Worm (Caenorhabditis elegans) whole organism, L3 larva: ENCODE results near the gene lido-7.

Source experiments
- R02D3.7 ChIP-seq: fragments of 150-350 bp; optimal IDR thresholded peaks from 2 replicates; lab custom pipeline; 2014; ENCODE audit warnings: missing biosample characterization, missing genetic modification characterization
- ZK546.5 ChIP-seq: sonication (generic microtip); optimal IDR thresholded peaks from 2 replicates; lab custom pipeline; 2017; ENCODE audit warnings: missing biosample characterization, missing genetic modification characterization
- aly-2 ChIP-seq: fragments of 150-350 bp; optimal IDR thresholded peaks from 2 replicates; lab custom pipeline; 2014; ENCODE audit warnings: missing biosample characterization, missing genetic modification characterization
- ceh-28 ChIP-seq: fragments of 150-350 bp; optimal IDR thresholded peaks from 2 replicates; lab custom pipeline; 2014; ENCODE audit warnings: missing biosample characterization, missing genetic modification reagents, missing genetic modification characterization
- ceh-9 ChIP-seq: sonication (generic microtip); optimal IDR thresholded peaks from 2 replicates; lab custom pipeline; 2018; ENCODE audit warnings: missing biosample characterization, missing genetic modification characterization
- daf-12 ChIP-seq: fragments of 150-350 bp; optimal IDR thresholded peaks from 2 replicates; lab custom pipeline; 2014; ENCODE audit warnings: missing biosample characterization, missing genetic modification reagents, missing genetic modification characterization
- egl-27 ChIP-seq: sonication (generic microtip); optimal IDR thresholded peaks from 4 replicates; lab custom pipeline; 2017; ENCODE audit warnings: missing biosample characterization, missing genetic modification reagents, missing genetic modification characterization
- egl-5 ChIP-seq: fragments of 150-350 bp; optimal IDR thresholded peaks from 2 replicates; lab custom pipeline; 2017; ENCODE audit warnings: missing biosample characterization, missing genetic modification reagents, missing genetic modification characterization, inconsistent platforms
- elt-1 ChIP-seq: fragments of 150-350 bp; optimal IDR thresholded peaks from 2 replicates; lab custom pipeline; 2014; ENCODE audit warnings: missing biosample characterization, missing genetic modification characterization
- elt-2 ChIP-seq: sonication (generic microtip); optimal IDR thresholded peaks from 2 replicates; lab custom pipeline; 2016; ENCODE audit warnings: missing genetic modification reagents, mild to moderate bottlenecking, missing genetic modification characterization, missing compliant biosample characterization
- elt-3 ChIP-seq, 3 experiments: fragments of 150-350 bp in 1 of 3; sonication (generic microtip) in 2 of 3; optimal IDR thresholded peaks; 2 replicates in 2 of 3; 4 replicates in 1 of 3; lab custom pipeline; 2014 to 2017; ENCODE audit warnings: missing biosample characterization in 3 of 3, missing genetic modification characterization in 3 of 3
- eor-1 ChIP-seq, 2 experiments: fragments of 150-350 bp; optimal IDR thresholded peaks; 2 replicates each; lab custom pipeline; 2014 to 2018; ENCODE audit warnings: missing biosample characterization in 2 of 2, missing genetic modification characterization in 2 of 2
- fkh-10 ChIP-seq: sonication (generic microtip); optimal IDR thresholded peaks from 2 replicates; lab custom pipeline; 2017; ENCODE audit warnings: missing biosample characterization, missing genetic modification reagents, missing genetic modification characterization
- fkh-2 ChIP-seq: fragments of 150-350 bp; optimal IDR thresholded peaks from 2 replicates; lab custom pipeline; 2014; ENCODE audit warnings: missing biosample characterization, missing genetic modification reagents, missing genetic modification characterization
- fos-1 ChIP-seq: fragments of 150-350 bp; optimal IDR thresholded peaks from 2 replicates; lab custom pipeline; 2014; ENCODE audit warnings: missing biosample characterization, missing genetic modification characterization
- hmg-11 ChIP-seq: sonication (generic microtip); optimal IDR thresholded peaks from 2 replicates; lab custom pipeline; 2016; ENCODE audit warnings: missing genetic modification characterization, missing compliant biosample characterization
- jun-1 ChIP-seq: fragments of 150-350 bp; optimal IDR thresholded peaks from 2 replicates; lab custom pipeline; 2014; ENCODE audit warnings: missing biosample characterization, missing genetic modification reagents, missing genetic modification characterization
- lin-15B ChIP-seq: fragments of 150-350 bp; optimal IDR thresholded peaks from 2 replicates; lab custom pipeline; 2014; ENCODE audit warnings: missing biosample characterization, missing genetic modification characterization
- lin-39 ChIP-seq: fragments of 150-350 bp; optimal IDR thresholded peaks from 2 replicates; lab custom pipeline; 2018; ENCODE audit warnings: missing biosample characterization, missing genetic modification reagents, missing genetic modification characterization
- lsy-12 ChIP-seq: sonication (generic microtip); optimal IDR thresholded peaks from 2 replicates; lab custom pipeline; 2016; ENCODE audit warnings: mild to moderate bottlenecking, missing genetic modification characterization, missing compliant biosample characterization
- mdl-1 ChIP-seq: fragments of 150-350 bp; optimal IDR thresholded peaks from 2 replicates; lab custom pipeline; 2014; ENCODE audit warnings: missing biosample characterization, missing genetic modification characterization
- nhr-11 ChIP-seq: fragments of 150-350 bp; optimal IDR thresholded peaks from 2 replicates; lab custom pipeline; 2014; ENCODE audit warnings: missing biosample characterization, missing genetic modification characterization
- nhr-12 ChIP-seq: fragments of 150-350 bp; optimal IDR thresholded peaks from 2 replicates; lab custom pipeline; 2014; ENCODE audit warnings: missing biosample characterization, missing genetic modification characterization
- nhr-237 ChIP-seq: fragments of 150-350 bp; optimal IDR thresholded peaks from 2 replicates; lab custom pipeline; 2014; ENCODE audit warnings: missing biosample characterization, missing genetic modification characterization
- nhr-25 ChIP-seq: sonication (generic microtip); optimal IDR thresholded peaks from 2 replicates; lab custom pipeline; 2017; ENCODE audit warnings: missing biosample characterization, missing genetic modification characterization
- nhr-28 ChIP-seq: fragments of 150-350 bp; optimal IDR thresholded peaks from 2 replicates; lab custom pipeline; 2014; ENCODE audit warnings: missing biosample characterization, missing genetic modification characterization
- nhr-43 ChIP-seq: sonication (generic microtip); optimal IDR thresholded peaks from 2 replicates; lab custom pipeline; 2016; ENCODE audit warnings: mild to moderate bottlenecking, missing genetic modification characterization, missing compliant biosample characterization; ENCODE audit not compliant: poor library complexity, severe bottlenecking
- nhr-76 ChIP-seq: fragments of 150-350 bp; sonication (generic microtip); optimal IDR thresholded peaks from 5 replicates; lab custom pipeline; 2014; ENCODE audit warnings: missing biosample characterization, missing genetic modification characterization
- nhr-77 ChIP-seq: fragments of 150-350 bp; optimal IDR thresholded peaks from 2 replicates; lab custom pipeline; 2014; ENCODE audit warnings: missing biosample characterization, missing genetic modification characterization
- pha-4 ChIP-seq: fragments of 150-350 bp; optimal IDR thresholded peaks from 2 replicates; lab custom pipeline; 2014; ENCODE audit warnings: missing biosample characterization, missing genetic modification reagents, missing genetic modification characterization
- pqm-1 ChIP-seq: fragments of 150-350 bp; optimal IDR thresholded peaks from 2 replicates; lab custom pipeline; 2017; ENCODE audit warnings: missing biosample characterization, missing genetic modification characterization, inconsistent platforms
- sea-2 ChIP-seq: fragments of 150-350 bp; sonication (generic microtip); optimal IDR thresholded peaks from 4 replicates; lab custom pipeline; 2014; ENCODE audit warnings: missing biosample characterization, missing genetic modification reagents, missing genetic modification characterization
- skn-1 ChIP-seq: fragments of 150-350 bp; optimal IDR thresholded peaks from 2 replicates; lab custom pipeline; 2014; ENCODE audit warnings: missing biosample characterization, missing genetic modification characterization
- snpc-4 ChIP-seq: fragments of 150-350 bp; optimal IDR thresholded peaks from 2 replicates; lab custom pipeline; 2014; ENCODE audit warnings: missing biosample characterization, missing genetic modification characterization
- tbx-2 ChIP-seq: sonication (generic microtip); optimal IDR thresholded peaks from 2 replicates; lab custom pipeline; 2016; ENCODE audit warnings: mild to moderate bottlenecking, missing genetic modification characterization, missing compliant biosample characterization
- unc-39 ChIP-seq: sonication (generic microtip); optimal IDR thresholded peaks from 4 replicates; lab custom pipeline; 2017; ENCODE audit warnings: missing biosample characterization, missing genetic modification characterization
- unc-62 ChIP-seq: fragments of 150-350 bp; sonication (generic microtip); optimal IDR thresholded peaks from 4 replicates; lab custom pipeline; 2014; ENCODE audit warnings: missing biosample characterization, missing genetic modification reagents, missing genetic modification characterization
- zag-1 ChIP-seq: fragments of 150-350 bp; optimal IDR thresholded peaks from 2 replicates; lab custom pipeline; 2014; ENCODE audit warnings: missing biosample characterization, missing genetic modification characterization
- ztf-11 ChIP-seq: fragments of 150-350 bp; optimal IDR thresholded peaks from 2 replicates; lab custom pipeline; 2014; ENCODE audit warnings: missing biosample characterization, missing genetic modification characterization
- ztf-4 ChIP-seq: fragments of 150-350 bp; optimal IDR thresholded peaks from 2 replicates; lab custom pipeline; 2014; ENCODE audit warnings: missing biosample characterization, missing genetic modification characterization

lido-7 gene

ce11 chrII:2946438-2946837 is 41.7 kb upstream of the lido-7 start, which contains the start of gene srw-79:
srw-79 (plus strand) TSS chrII:2946738.
- TF ChIP-seq jun-1 (tag; lab: Kevin White, UChicago) (no peak), snpc-4 (tag; lab: Kevin White, UChicago) (no peak), lsy-12 (tag; lab: Kevin White, UChicago) (no peak), R02D3.7 (tag; lab: Kevin White, UChicago) (no peak), ceh-9 (tag; lab: Kevin White, UChicago) (no peak), egl-5 (tag; lab: Kevin White, UChicago) (no peak), pqm-1 (tag; lab: Kevin White, UChicago) (no peak), nhr-76 (tag; lab: Kevin White, UChicago) (no peak)
- TF ChIP-seq, all 47 proteins: peak for 0

DNA sequence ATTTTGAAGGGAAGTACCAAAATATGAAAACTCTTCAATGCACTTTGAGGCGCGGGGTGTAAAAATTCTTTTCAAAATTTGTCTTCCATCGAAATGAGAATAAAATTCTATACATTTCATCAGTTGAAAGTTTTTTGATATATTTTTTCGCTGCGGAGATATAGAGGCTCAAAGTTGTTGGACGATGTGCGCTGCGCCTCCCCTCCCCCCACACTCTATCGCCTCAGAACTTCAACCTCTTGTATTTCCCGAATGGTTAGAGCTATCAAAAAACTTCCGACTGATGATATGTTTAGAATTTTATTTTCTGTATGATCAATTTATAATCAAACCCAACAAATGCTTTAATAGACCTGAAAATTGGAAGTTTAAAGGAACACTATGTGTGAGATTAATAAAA is 39.5 kb upstream of the lido-7 start:
- no peak for TF ChIP-seq mdl-1 (tag; lab: Kevin White, UChicago)

DNA sequence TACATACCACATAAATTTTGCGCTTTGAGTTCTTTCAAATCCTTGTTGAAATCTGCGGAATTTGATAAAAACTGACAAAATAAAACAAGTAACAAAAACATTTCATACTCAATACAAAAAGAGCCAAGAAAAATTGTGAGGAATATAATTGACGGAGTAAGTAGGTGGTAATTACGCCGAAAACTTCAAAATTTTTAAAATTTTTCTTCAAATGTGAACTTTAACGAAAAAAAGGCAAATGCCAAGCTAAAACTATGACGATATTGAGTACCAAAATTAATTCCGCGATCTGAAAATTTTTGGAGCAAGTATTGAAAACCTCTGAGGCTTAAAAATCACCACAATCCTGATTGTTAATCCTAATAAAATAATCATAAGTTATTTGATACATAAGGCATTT is 35.5 kb upstream of the lido-7 start, which contains the start of gene irld-51:
irld-51 (minus strand) TSS at position 101 of the 400 bp plus-strand sequence.
- no peak for TF ChIP-seq elt-1
- no peak for TF ChIP-seq nhr-28 (tag; lab: Kevin White, UChicago)
- no peak for TF ChIP-seq sea-2 (GFP tag; lab: Kevin White, UChicago)
- no peak for TF ChIP-seq nhr-237
- no peak for TF ChIP-seq hmg-11 (tag; lab: Kevin White, UChicago)
- no peak for TF ChIP-seq zag-1 (tag; lab: Kevin White, UChicago)

- TF ChIP-seq daf-12 (tag; lab: Kevin White, UChicago) (no peak), nhr-12 (tag; lab: Kevin White, UChicago) (no peak), hmg-11 (tag; lab: Kevin White, UChicago) (no peak), tbx-2 (tag; lab: Kevin White, UChicago) (no peak), snpc-4 (tag; lab: Kevin White, UChicago) (no peak), mdl-1 (tag; lab: Kevin White, UChicago) (no peak), skn-1 (tag; lab: Kevin White, UChicago) (no peak), fkh-2 (tag; lab: Kevin White, UChicago) (no peak), jun-1 (tag; lab: Kevin White, UChicago) (no peak), lin-15B (tag; lab: Kevin White, UChicago) (no peak), nhr-237 (no peak)
Observed at ce11 chrII:2955656-2956115, 32.4 kb upstream of the lido-7 start, which contains the start of gene irld-48. irld-48 (plus strand) TSS chrII:2956065.

DNA sequence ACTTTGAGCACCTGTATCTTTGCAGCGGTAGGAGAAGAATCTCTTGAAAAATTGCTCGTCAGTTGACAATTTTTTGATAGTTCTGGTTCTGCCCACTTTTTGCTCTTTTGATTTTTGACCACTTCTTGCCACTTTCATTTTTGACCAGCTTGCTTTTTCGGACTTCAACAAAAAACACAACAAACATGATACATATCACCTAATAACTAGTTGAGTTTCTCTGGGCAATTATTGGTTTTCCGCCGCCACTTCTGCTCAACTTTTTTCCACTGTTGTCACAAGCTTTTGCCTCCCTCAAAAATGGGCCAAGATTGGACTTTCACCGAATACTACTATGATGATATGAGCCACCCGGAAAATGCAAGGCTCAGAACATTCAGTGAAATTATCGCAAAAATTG is 29.8 kb upstream of the lido-7 start, which contains the start of gene srw-60:
srw-60 (plus strand) TSS at position 301 of the 400 bp plus-strand sequence.
- TF ChIP-seq sea-2 (GFP tag; lab: Kevin White, UChicago) = no peak
- no peak for TF ChIP-seq lin-39 (tag; lab: Kevin White, UChicago)
- no peak for TF ChIP-seq nhr-12 (tag; lab: Kevin White, UChicago)
- no peak for TF ChIP-seq jun-1 (tag; lab: Kevin White, UChicago)
- TF ChIP-seq egl-27 (tag; lab: Kevin White, UChicago) = no peak
- TF ChIP-seq nhr-43 (tag; lab: Kevin White, UChicago) = no peak
- no peak for TF ChIP-seq unc-62 (GFP tag; lab: Kevin White, UChicago)
- no peak for TF ChIP-seq fos-1
- TF ChIP-seq pha-4 = no peak
- TF ChIP-seq ZK546.5 = no peak
- no peak for TF ChIP-seq daf-12 (tag; lab: Kevin White, UChicago)

ce11 chrII:2962531-2963164 is 25.5 kb upstream of the lido-7 start:
- no peak for TF ChIP-seq nhr-11
- TF ChIP-seq unc-39 (tag; lab: Kevin White, UChicago) = no peak
- no peak for TF ChIP-seq nhr-25 (tag; lab: Kevin White, UChicago)
- no peak for TF ChIP-seq sea-2 (GFP tag; lab: Kevin White, UChicago)
- TF ChIP-seq nhr-12 (tag; lab: Kevin White, UChicago) = no peak
- TF ChIP-seq mdl-1 (tag; lab: Kevin White, UChicago) = peak; percentile 91
- TF ChIP-seq ceh-28 (tag; lab: Kevin White, UChicago) = no peak
- TF ChIP-seq fos-1 = no peak
- TF ChIP-seq lin-39 (tag; lab: Kevin White, UChicago) = peak; percentile 62
- peak; percentile 77 for TF ChIP-seq fkh-10 (GFP tag; lab: Kevin White, UChicago)
- TF ChIP-seq unc-62 (GFP tag; lab: Kevin White, UChicago) = no peak
- peak; percentile 21 for TF ChIP-seq lin-15B (tag; lab: Kevin White, UChicago)
- peak; percentile 66 for TF ChIP-seq hmg-11 (tag; lab: Kevin White, UChicago)
- TF ChIP-seq ztf-4 = no peak
- TF ChIP-seq elt-2 (tag; lab: Kevin White, UChicago) = no peak
- no peak for TF ChIP-seq nhr-77
- peak; percentile 47 for TF ChIP-seq skn-1 (tag; lab: Kevin White, UChicago)
- no peak for TF ChIP-seq aly-2 (tag; lab: Kevin White, UChicago)
- TF ChIP-seq eor-1 (tag; optimal IDR thresholded peaks at IDR 0.05; lab: Kevin White, UChicago) = no peak
- TF ChIP-seq daf-12 (tag; lab: Kevin White, UChicago) = no peak
- no peak for TF ChIP-seq elt-3 (tag; optimal IDR thresholded peaks at IDR 0.05; lab: Kevin White, UChicago)
- no peak for TF ChIP-seq ztf-11
